Worm (Caenorhabditis elegans) whole organism, late embryonic: Measurements from ENCODE around the gene txt-18.

Source experiments
- fax-1 ChIP-seq: sonication (generic microtip); optimal IDR thresholded peaks from 2 replicates; lab custom pipeline; 2016; ENCODE audit warnings: missing genotype, missing genetic modification characterization, missing compliant biosample characterization
- nfya-1 ChIP-seq: sonication (generic microtip); optimal IDR thresholded peaks from 2 replicates; lab custom pipeline; 2017; ENCODE audit warnings: missing genetic modification characterization, mild to moderate bottlenecking, missing compliant biosample characterization, antibody characterized with exemption, moderate library complexity
- ttx-3 ChIP-seq: sonication (generic microtip); optimal IDR thresholded peaks from 2 replicates; lab custom pipeline; 2016; ENCODE audit warnings: missing genetic modification reagents, missing genetic modification characterization, missing compliant biosample characterization

DNA sequence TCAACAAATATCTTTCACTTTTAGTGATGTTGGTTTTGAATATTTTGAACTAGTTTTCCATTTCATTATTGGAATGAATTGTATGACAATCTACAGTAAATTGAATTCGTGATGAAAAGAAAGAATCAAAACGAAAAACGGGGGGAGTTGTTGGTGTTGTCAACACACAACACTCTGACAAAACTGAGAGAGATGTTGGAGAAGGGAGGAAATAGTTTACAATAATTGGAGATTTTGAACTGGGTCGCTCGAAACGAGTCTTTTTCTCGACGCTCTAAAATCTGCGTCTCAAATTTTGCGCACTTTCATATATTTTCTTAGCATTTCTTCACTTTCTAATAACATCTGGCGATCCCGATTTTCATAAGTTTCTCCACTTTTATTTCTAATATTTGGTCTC, at the start of gene txt-18:
- TF ChIP-seq ttx-3 (tag; lab: Kevin White, UChicago) (no peak), fax-1 (tag; lab: Kevin White, UChicago) (no peak), nfya-1 (tag; lab: Kevin White, UChicago) (no peak)
